Fruit fly (Drosophila melanogaster) whole organism, pupa: ENCODE results near the gene CG42553.

Source experiments
- CG12605 ChIP-seq: fragments of 200-800 bp; sonication (Bioruptor generic); IDR thresholded peaks from 2 replicates; pipeline ENCODE4 v1.3.6; 2022; ENCODE audit warnings: missing biosample characterization, missing genetic modification characterization
- CG17806 ChIP-seq: fragments of 200-800 bp; sonication (Bioruptor generic); optimal IDR thresholded peaks from 2 replicates; lab custom pipeline; 2018; ENCODE audit warnings: missing biosample characterization, mild to moderate bottlenecking, missing genetic modification characterization, moderate library complexity
- EcR ChIP-seq: fragments of 200-800 bp; sonication (Bioruptor generic); optimal IDR thresholded peaks from 3 replicates; lab custom pipeline; 2019; ENCODE audit warnings: missing biosample characterization, missing genetic modification characterization, mild to moderate bottlenecking, moderate library complexity, missing genetic modification reagents

DNA sequence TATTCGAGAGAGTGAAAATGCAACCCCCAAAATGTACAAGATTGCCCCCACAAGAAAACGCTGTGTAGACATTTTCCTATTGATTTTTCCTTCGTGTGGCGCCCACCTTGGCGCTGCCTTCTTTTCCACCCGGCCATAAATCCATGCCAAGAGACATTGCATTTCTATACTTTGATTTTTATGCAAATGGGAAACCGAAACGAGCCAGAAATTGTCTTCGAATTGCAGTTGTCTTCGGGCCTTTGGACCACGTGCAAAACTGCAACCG, 24.4 kb upstream of the CG42553 start:
- no peak for TF ChIP-seq EcR (GFP tag; lab: Kevin White, UChicago)
- TF ChIP-seq CG12605 = no peak
- no peak for TF ChIP-seq CG17806 (tag; lab: Kevin White, UChicago)
